Worm (Caenorhabditis elegans): ENCODE results near the gene ooc-3.

Gene ooc-3

ce11 chrII:11469574-11470108 is 25.5 kb downstream of the ooc-3 start, which contains the start of gene cisd-1:
cisd-1 (minus strand) TSS chrII:11469624.
- no peak for TF ChIP-seq D1046.2 (GFP tag; IDR thresholded peaks at IDR 0.05)
- no peak for TF ChIP-seq daf-8 (GFP tag; IDR thresholded peaks at IDR 0.05)
- TF ChIP-seq madf-5 (GFP tag; IDR thresholded peaks at IDR 0.05) = no peak
- no peak for TF ChIP-seq nhr-102 (tag; optimal IDR thresholded peaks at IDR 0.05)
- no peak for TF ChIP-seq jun-1 (tag; optimal IDR thresholded peaks at IDR 0.05)
- no peak for TF ChIP-seq zfp-3 (GFP tag; conservative IDR thresholded peaks at IDR 0.05)
- TF ChIP-seq mxl-3 (GFP tag; optimal IDR thresholded peaks at IDR 0.05) = peak; percentile 49
- TF ChIP-seq ama-1 (optimal IDR thresholded peaks at IDR 0.05) = peak; percentile 28
- TF ChIP-seq lin-1 (GFP tag; IDR thresholded peaks at IDR 0.05) = no peak
- TF ChIP-seq ceh-32 (tag; optimal IDR thresholded peaks at IDR 0.05; ENCODE audit: poor library complexity) = no peak
- peak; percentile 2 for TF ChIP-seq nhr-77 (tag; optimal IDR thresholded peaks at IDR 0.05)
- no peak for TF ChIP-seq ceh-28 (tag; optimal IDR thresholded peaks at IDR 0.05)
- TF ChIP-seq ces-1 (GFP tag; optimal IDR thresholded peaks at IDR 0.05) = no peak
- no peak for TF ChIP-seq zfp-2 (tag; optimal IDR thresholded peaks at IDR 0.05)
- TF ChIP-seq R02D3.7 (tag; optimal IDR thresholded peaks at IDR 0.05) = no peak
- peak; percentile 33; the same call in 1 of the 2 replicates for TF ChIP-seq dmd-6 (GFP tag; IDR thresholded peaks at IDR 0.05)
- TF ChIP-seq nhr-76 (tag; optimal IDR thresholded peaks at IDR 0.05) = no peak
- no peak for TF ChIP-seq F26F4.8 (GFP tag; conservative IDR thresholded peaks at IDR 0.05)
- TF ChIP-seq nhr-10 (tag; optimal IDR thresholded peaks at IDR 0.05) = no peak
- no peak for TF ChIP-seq ztf-11 (tag; optimal IDR thresholded peaks at IDR 0.05)
- no peak for TF ChIP-seq F44E2.7 (GFP tag; IDR thresholded peaks at IDR 0.05)
- TF ChIP-seq ceh-20 (GFP tag; IDR thresholded peaks at IDR 0.05) = no peak
- no peak for TF ChIP-seq T26A8.4 (GFP tag; IDR thresholded peaks at IDR 0.05)
- TF ChIP-seq nhr-48 (tag; optimal IDR thresholded peaks at IDR 0.05) = no peak
- TF ChIP-seq daf-12 (tag; optimal IDR thresholded peaks at IDR 0.05) = no peak
- no peak for TF ChIP-seq Y48G9A.11 (GFP tag; IDR thresholded peaks at IDR 0.05)
- peak; percentile 7 for TF ChIP-seq dve-1 (tag; optimal IDR thresholded peaks at IDR 0.05; ENCODE audit: insufficient read depth)
- TF ChIP-seq lin-13 (GFP tag; optimal IDR thresholded peaks at IDR 0.05) = no peak
- TF ChIP-seq lin-15B (tag; optimal IDR thresholded peaks at IDR 0.05) = no peak
- TF ChIP-seq lin-39 (tag; optimal IDR thresholded peaks at IDR 0.05) = no peak
- no peak for TF ChIP-seq dpl-1 (GFP tag; optimal IDR thresholded peaks at IDR 0.05)
- peak; percentile 11 for TF ChIP-seq mes-2 (tag; optimal IDR thresholded peaks at IDR 0.05; ENCODE audit: poor library complexity, severe bottlenecking)
- no peak for TF ChIP-seq nhr-6 (tag; optimal IDR thresholded peaks at IDR 0.05)
- no peak for TF ChIP-seq dmd-8 (GFP tag; IDR thresholded peaks at IDR 0.05)
- TF ChIP-seq egl-27 (tag; optimal IDR thresholded peaks at IDR 0.05) = no peak
- no peak for TF ChIP-seq unc-62 (GFP tag; optimal IDR thresholded peaks at IDR 0.05 in 1 of 2)
- TF ChIP-seq unc-62 (tag; optimal IDR thresholded peaks at IDR 0.05) = no peak
- TF ChIP-seq hlh-11 (tag; optimal IDR thresholded peaks at IDR 0.05) = peak; percentile 53
- TF ChIP-seq mdl-1 (tag; optimal IDR thresholded peaks at IDR 0.05) = peak in 1 of 2 experiments; percentile 12
- peak; percentile 26 for TF ChIP-seq T20F7.1 (GFP tag; optimal IDR thresholded peaks at IDR 0.05)
- no peak for TF ChIP-seq snpc-1.2 (GFP tag; IDR thresholded peaks at IDR 0.05)
- TF ChIP-seq hmg-1.1 (GFP tag; IDR thresholded peaks at IDR 0.05) = no peak
- no peak for TF ChIP-seq php-3 (GFP tag; IDR thresholded peaks at IDR 0.05)
- TF ChIP-seq gei-8 (GFP tag; optimal IDR thresholded peaks at IDR 0.05) = no peak
- no peak for TF ChIP-seq ceh-44 (GFP tag; IDR thresholded peaks at IDR 0.05)
- no peak for TF ChIP-seq ZK337.2 (GFP tag; IDR thresholded peaks at IDR 0.05)
- no peak for TF ChIP-seq aly-2 (tag; optimal IDR thresholded peaks at IDR 0.05)
- TF ChIP-seq lin-29 (GFP tag; IDR thresholded peaks at IDR 0.05) = no peak
- TF ChIP-seq arid-1 (GFP tag; conservative IDR thresholded peaks at IDR 0.05) = no peak
- no peak for TF ChIP-seq ztf-7 (tag; optimal IDR thresholded peaks at IDR 0.05)
- no peak for TF ChIP-seq fkh-10 (GFP tag; optimal IDR thresholded peaks at IDR 0.05)
- TF ChIP-seq F49E8.2 (tag; optimal IDR thresholded peaks at IDR 0.05; ENCODE audit: borderline replicate concordance) = no peak
- no peak for TF ChIP-seq zip-2 (tag; optimal IDR thresholded peaks at IDR 0.05)

Measured in whole organism, L4 larva.